Worm (Caenorhabditis elegans) whole organism, late embryonic: Measurements from ENCODE around the gene ZK1248.15.

Experiments
- C08G9.2 ChIP-seq: sonication (generic microtip); optimal IDR thresholded peaks from 2 replicates; lab custom pipeline; 2016; ENCODE audit warnings: mild to moderate bottlenecking, missing genetic modification characterization, moderate library complexity, missing compliant biosample characterization
- C38D4.7 ChIP-seq: fragments of 200-800 bp; sonication (Bioruptor generic); optimal IDR thresholded peaks from 2 replicates; lab custom pipeline; 2018; ENCODE audit warnings: mild to moderate bottlenecking, missing genetic modification characterization, moderate library complexity, missing compliant biosample characterization
- K02D7.2 ChIP-seq: sonication (generic microtip); optimal IDR thresholded peaks from 2 replicates; lab custom pipeline; 2017; ENCODE audit warnings: mild to moderate bottlenecking, missing genetic modification characterization, missing compliant biosample characterization
- T23F11.4 ChIP-seq: fragments of 200-800 bp; sonication (Bioruptor generic); optimal IDR thresholded peaks from 2 replicates; lab custom pipeline; 2018; ENCODE audit warnings: mild to moderate bottlenecking, missing genetic modification characterization, missing compliant biosample characterization
- ahr-1 ChIP-seq: sonication (generic microtip); optimal IDR thresholded peaks from 2 replicates; lab custom pipeline; 2016; ENCODE audit warnings: missing genetic modification characterization, missing compliant biosample characterization
- ama-1 ChIP-seq: fragments of 150-350 bp; optimal IDR thresholded peaks from 2 replicates; lab custom pipeline; 2014
- ceh-14 ChIP-seq: sonication (generic microtip); optimal IDR thresholded peaks from 2 replicates; lab custom pipeline; 2016; ENCODE audit warnings: missing genotype, missing genetic modification characterization, missing compliant biosample characterization
- ceh-18 ChIP-seq: sonication (generic microtip); optimal IDR thresholded peaks from 2 replicates; lab custom pipeline; 2016; ENCODE audit warnings: missing genetic modification characterization, missing compliant biosample characterization
- ceh-2 ChIP-seq: sonication (generic microtip); optimal IDR thresholded peaks from 2 replicates; lab custom pipeline; 2016; ENCODE audit warnings: missing genotype, missing genetic modification characterization, missing compliant biosample characterization
- ceh-22 ChIP-seq: sonication (generic microtip); optimal IDR thresholded peaks from 2 replicates; lab custom pipeline; 2017; ENCODE audit warnings: missing biosample characterization, missing genetic modification characterization
- ceh-31 ChIP-seq: sonication (generic microtip); optimal IDR thresholded peaks from 2 replicates; lab custom pipeline; 2016; ENCODE audit warnings: missing genetic modification characterization, missing compliant biosample characterization
- ceh-34 ChIP-seq: sonication (generic microtip); optimal IDR thresholded peaks from 2 replicates; lab custom pipeline; 2016; ENCODE audit warnings: mild to moderate bottlenecking, missing genetic modification characterization, missing compliant biosample characterization
- ceh-48 ChIP-seq: sonication (generic microtip); optimal IDR thresholded peaks from 2 replicates; lab custom pipeline; 2016; ENCODE audit warnings: missing genetic modification characterization, inconsistent platforms, missing compliant biosample characterization
- ceh-6 ChIP-seq: fragments of 200-800 bp; sonication (Bioruptor generic); optimal IDR thresholded peaks from 2 replicates; lab custom pipeline; 2018; ENCODE audit warnings: mild to moderate bottlenecking, missing genetic modification characterization, missing compliant biosample characterization
- ceh-9 ChIP-seq: sonication (generic microtip); optimal IDR thresholded peaks from 2 replicates; lab custom pipeline; 2016; ENCODE audit warnings: mild to moderate bottlenecking, missing genetic modification characterization, inconsistent platforms, missing compliant biosample characterization
- che-1 ChIP-seq: sonication (generic microtip); optimal IDR thresholded peaks from 2 replicates; lab custom pipeline; 2016; ENCODE audit warnings: mild to moderate bottlenecking, missing genetic modification characterization, missing compliant biosample characterization
- dmd-4 ChIP-seq: sonication (generic microtip); optimal IDR thresholded peaks from 2 replicates; lab custom pipeline; 2016; ENCODE audit warnings: borderline replicate concordance, missing genetic modification characterization, missing compliant biosample characterization
- dve-1 ChIP-seq: sonication (generic microtip); optimal IDR thresholded peaks from 2 replicates; lab custom pipeline; 2017; ENCODE audit warnings: antibody characterized with exemption, mild to moderate bottlenecking, missing genetic modification characterization, missing compliant biosample characterization
- elt-2 ChIP-seq: sonication (generic microtip); optimal IDR thresholded peaks from 2 replicates; lab custom pipeline; 2016; ENCODE audit warnings: missing genetic modification reagents, missing genetic modification characterization, missing compliant biosample characterization
- eyg-1 ChIP-seq: sonication (generic microtip); optimal IDR thresholded peaks from 2 replicates; lab custom pipeline; 2016; ENCODE audit warnings: missing genotype, missing genetic modification characterization, missing compliant biosample characterization
- fax-1 ChIP-seq: sonication (generic microtip); optimal IDR thresholded peaks from 2 replicates; lab custom pipeline; 2016; ENCODE audit warnings: missing genotype, missing genetic modification characterization, missing compliant biosample characterization
- fkh-10 ChIP-seq: fragments of 150-350 bp; optimal IDR thresholded peaks from 2 replicates; lab custom pipeline; 2014; ENCODE audit warnings: missing biosample characterization, missing genetic modification reagents, missing genetic modification characterization
- fkh-6 ChIP-seq: sonication (generic microtip); optimal IDR thresholded peaks from 2 replicates; lab custom pipeline; 2016; ENCODE audit warnings: missing genetic modification characterization, missing compliant biosample characterization
- hlh-30 ChIP-seq: sonication (generic microtip); optimal IDR thresholded peaks from 2 replicates; lab custom pipeline; 2017; ENCODE audit warnings: antibody characterized with exemption, missing genetic modification characterization, missing compliant biosample characterization; ENCODE audit not compliant: insufficient read depth
- madf-2 ChIP-seq: sonication (generic microtip); optimal IDR thresholded peaks from 2 replicates; lab custom pipeline; 2017; ENCODE audit warnings: missing genetic modification characterization, missing compliant biosample characterization
- mec-3 ChIP-seq: sonication (generic microtip); optimal IDR thresholded peaks from 2 replicates; lab custom pipeline; 2016; ENCODE audit warnings: borderline replicate concordance, missing genetic modification characterization, missing compliant biosample characterization
- nfya-1 ChIP-seq: sonication (generic microtip); optimal IDR thresholded peaks from 2 replicates; lab custom pipeline; 2017; ENCODE audit warnings: missing genetic modification characterization, mild to moderate bottlenecking, missing compliant biosample characterization, antibody characterized with exemption, moderate library complexity
- odd-2 ChIP-seq: sonication (generic microtip); optimal IDR thresholded peaks from 2 replicates; lab custom pipeline; 2017; ENCODE audit warnings: antibody characterized with exemption, mild to moderate bottlenecking, missing genetic modification characterization, missing compliant biosample characterization
- pag-3 ChIP-seq: sonication (generic microtip); optimal IDR thresholded peaks from 2 replicates; lab custom pipeline; 2016; ENCODE audit warnings: missing compliant biosample characterization, missing genetic modification characterization, borderline replicate concordance
- pat-9 ChIP-seq: fragments of 200-800 bp; sonication (Bioruptor generic); optimal IDR thresholded peaks from 2 replicates; lab custom pipeline; 2018; ENCODE audit warnings: mild to moderate bottlenecking, missing genetic modification characterization, moderate library complexity, missing compliant biosample characterization
- pha-2 ChIP-seq: sonication (generic microtip); optimal IDR thresholded peaks from 2 replicates; lab custom pipeline; 2017; ENCODE audit warnings: mild to moderate bottlenecking, missing genetic modification characterization, missing compliant biosample characterization
- pqm-1 ChIP-seq: sonication (generic microtip); optimal IDR thresholded peaks from 2 replicates; lab custom pipeline; 2016; ENCODE audit warnings: missing genetic modification characterization, missing compliant biosample characterization
- pros-1 ChIP-seq: fragments of 150-350 bp; optimal IDR thresholded peaks from 2 replicates; lab custom pipeline; 2014; ENCODE audit warnings: missing biosample characterization, missing genetic modification reagents, missing genetic modification characterization
- ref-2 ChIP-seq: sonication (generic microtip); optimal IDR thresholded peaks from 2 replicates; lab custom pipeline; 2016; ENCODE audit warnings: missing genetic modification characterization, missing compliant biosample characterization
- sdc-2 ChIP-seq: sonication (generic microtip); optimal IDR thresholded peaks from 2 replicates; lab custom pipeline; 2016; ENCODE audit warnings: missing genotype, missing genetic modification characterization, missing compliant biosample characterization
- sox-2 ChIP-seq: fragments of 200-800 bp; sonication (Bioruptor generic); IDR thresholded peaks from 2 replicates; pipeline ENCODE4 v1.3.6; 2022; ENCODE audit warnings: missing genetic modification reagents, missing genetic modification characterization, missing compliant biosample characterization
- tbx-2 ChIP-seq: sonication (generic microtip); optimal IDR thresholded peaks from 2 replicates; lab custom pipeline; 2016; ENCODE audit warnings: missing genetic modification characterization, missing compliant biosample characterization
- tbx-7 ChIP-seq: sonication (generic microtip); optimal IDR thresholded peaks from 2 replicates; lab custom pipeline; 2016; ENCODE audit warnings: missing genotype, missing genetic modification characterization, missing compliant biosample characterization
- unc-55 ChIP-seq: sonication (generic microtip); optimal IDR thresholded peaks from 2 replicates; lab custom pipeline; 2017; ENCODE audit warnings: missing biosample characterization, missing genetic modification reagents, missing genetic modification characterization
- unc-86 ChIP-seq: sonication (generic microtip); optimal IDR thresholded peaks from 2 replicates; lab custom pipeline; 2016; ENCODE audit warnings: missing genetic modification characterization, missing compliant biosample characterization
- zip-5 ChIP-seq: sonication (generic microtip); optimal IDR thresholded peaks from 2 replicates; lab custom pipeline; 2016; ENCODE audit warnings: missing genetic modification characterization, missing compliant biosample characterization

Gene ZK1248.15

DNA sequence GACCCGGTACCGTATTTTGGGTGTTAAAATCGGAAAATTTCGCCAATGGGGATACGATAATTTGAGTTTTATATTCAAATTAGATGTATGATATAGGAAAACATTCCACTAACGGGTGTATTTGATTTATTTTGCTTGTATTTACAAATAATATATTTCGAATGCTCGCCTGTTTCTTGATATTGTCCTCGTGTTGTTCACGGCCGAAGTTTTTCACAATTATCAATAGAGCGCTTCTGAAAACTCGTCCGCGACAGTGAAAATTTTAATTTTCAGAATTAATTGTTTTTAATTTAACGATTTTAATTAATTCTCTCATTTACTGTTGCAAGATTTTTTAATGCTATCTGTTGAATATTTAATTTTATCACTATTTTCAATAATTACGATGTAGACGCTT is 18.7 kb downstream of the ZK1248.15 start (continued):
- TF ChIP-seq ref-2: peak; percentile 48
- no peak for TF ChIP-seq hlh-30 (tag; lab: Kevin White, UChicago)
- TF ChIP-seq madf-2 (tag; lab: Kevin White, UChicago): no peak
- TF ChIP-seq ceh-48 (tag; lab: Kevin White, UChicago): no peak
- no peak for TF ChIP-seq ceh-18 (tag; lab: Kevin White, UChicago)
- peak; percentile 70 for TF ChIP-seq ceh-2 (tag; lab: Kevin White, UChicago)
- TF ChIP-seq dve-1: no peak
- peak; percentile 71 for TF ChIP-seq ceh-31 (tag; lab: Kevin White, UChicago)
- TF ChIP-seq tbx-2 (tag; lab: Kevin White, UChicago): peak; percentile 65
- TF ChIP-seq ceh-9: no peak
- TF ChIP-seq ceh-14 (tag; lab: Kevin White, UChicago): peak; percentile 26
- peak; percentile 12 for TF ChIP-seq fkh-6 (tag; lab: Kevin White, UChicago)
- TF ChIP-seq ceh-22 (tag; lab: Kevin White, UChicago): no peak
- TF ChIP-seq sox-2 (GFP tag; lab: Robert Waterston, UW): no peak
- no peak for TF ChIP-seq unc-55 (GFP tag; lab: Kevin White, UChicago)
- no peak for TF ChIP-seq T23F11.4 (GFP tag; lab: Kevin White, UChicago)
- TF ChIP-seq pat-9 (tag; lab: Kevin White, UChicago): no peak
- TF ChIP-seq sdc-2 (tag; lab: Kevin White, UChicago): no peak
- no peak for TF ChIP-seq fax-1
- no peak for TF ChIP-seq che-1
- TF ChIP-seq dmd-4 (tag; lab: Kevin White, UChicago): no peak
- TF ChIP-seq C08G9.2: peak; percentile 68
- no peak for TF ChIP-seq K02D7.2
- no peak for TF ChIP-seq elt-2 (tag; lab: Kevin White, UChicago)
- peak; percentile 24 for TF ChIP-seq zip-5 (tag; lab: Kevin White, UChicago)
- TF ChIP-seq ahr-1 (tag; lab: Kevin White, UChicago): no peak
- no peak for TF ChIP-seq ceh-34 (tag; lab: Kevin White, UChicago)
- TF ChIP-seq unc-86 (tag; lab: Kevin White, UChicago): no peak
- no peak for TF ChIP-seq odd-2 (tag; lab: Kevin White, UChicago)
- TF ChIP-seq fkh-10 (GFP tag; lab: Kevin White, UChicago): no peak

DNA sequence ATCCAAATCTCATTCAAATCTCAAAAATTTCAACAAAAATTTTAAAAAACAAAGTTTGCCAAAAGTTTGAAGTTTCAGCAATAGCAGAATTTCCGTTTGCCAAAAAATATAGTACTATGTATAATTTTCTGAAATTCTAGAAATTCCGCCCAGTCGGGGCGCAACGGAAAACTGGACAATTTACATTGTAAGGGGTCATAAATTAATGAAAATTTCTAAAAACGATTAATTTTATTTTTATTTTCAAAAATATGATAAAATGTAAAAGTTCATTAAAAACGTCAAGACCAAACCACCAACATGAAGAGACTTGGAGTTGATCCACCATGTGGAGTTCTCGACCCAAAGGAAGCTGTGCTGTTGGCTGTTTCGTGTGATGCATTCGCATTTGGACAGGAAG is 20.1 kb downstream of the ZK1248.15 start, which contains the start of gene ZK1248.4:
Gene ZK1248.4 (plus strand): TSS at position 301 of the 400 bp plus-strand sequence.
- TF ChIP-seq pha-2 (no peak), sdc-2 (tag; lab: Kevin White, UChicago) (no peak), pqm-1 (no peak), ceh-34 (tag; lab: Kevin White, UChicago) (no peak)

DNA sequence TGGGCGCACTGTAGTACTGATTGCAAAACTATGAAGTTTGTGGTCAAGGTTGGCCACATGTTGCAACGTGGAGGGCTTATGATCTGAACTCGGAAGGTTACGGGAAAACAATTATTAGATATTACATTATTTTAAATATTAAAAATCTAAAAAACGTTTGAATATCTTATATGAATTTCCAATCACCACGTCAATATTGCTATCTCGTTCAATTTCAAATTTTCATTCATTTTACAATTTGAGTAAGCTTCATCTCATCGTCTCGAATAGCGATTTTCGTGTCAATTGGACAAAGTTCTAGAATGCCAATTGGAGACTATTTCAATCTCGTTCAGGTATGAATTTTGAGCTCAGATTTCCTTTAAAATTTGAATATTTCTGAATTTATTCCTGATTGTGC is 22.0 kb downstream of the ZK1248.15 start, which contains the start of gene ZK1248.20:
Gene ZK1248.20 (plus strand): TSS at position 301 of the 400 bp plus-strand sequence.
- TF ChIP-seq ceh-6 (no peak), K02D7.2 (no peak), zip-5 (tag; lab: Kevin White, UChicago) (no peak), ceh-22 (tag; lab: Kevin White, UChicago) (no peak), mec-3 (tag; lab: Kevin White, UChicago) (no peak), sdc-2 (tag; lab: Kevin White, UChicago) (no peak), ama-1 (lab: Kevin White, UChicago) (no peak), ceh-9 (no peak), madf-2 (tag; lab: Kevin White, UChicago) (no peak), eyg-1 (tag; lab: Kevin White, UChicago) (no peak), T23F11.4 (GFP tag; lab: Kevin White, UChicago) (no peak), tbx-7 (tag; lab: Kevin White, UChicago) (no peak), pag-3 (tag; lab: Kevin White, UChicago) (no peak), C38D4.7 (GFP tag; lab: Kevin White, UChicago) (no peak), ref-2 (no peak), nfya-1 (tag; lab: Kevin White, UChicago) (no peak), pros-1 (no peak), fax-1 (no peak), tbx-2 (tag; lab: Kevin White, UChicago) (no peak), ceh-48 (tag; lab: Kevin White, UChicago) (no peak)
